Worm (Caenorhabditis elegans) whole organism, L4 larva: ENCODE data around the gene Y57G11C.22.
"Not testable (repeated sequence)": the region's sequence is repeated elsewhere in the genome, so short reads cannot be mapped to it uniquely, and the experiment has no call there.

Experiments used
- F37D6.2 ChIP-seq: sonication (generic microtip); optimal IDR thresholded peaks from 2 replicates; lab custom pipeline; 2016; ENCODE audit warnings: mild to moderate bottlenecking, missing genetic modification characterization, missing compliant biosample characterization
- F44E2.7 ChIP-seq: fragments of 200-800 bp; sonication (Bioruptor generic); IDR thresholded peaks from 2 replicates; pipeline ENCODE4 v2.1.2; 2022; ENCODE audit warnings: missing genetic modification characterization, missing compliant biosample characterization
- T20F7.1 ChIP-seq: fragments of 200-800 bp; sonication (Bioruptor generic); optimal IDR thresholded peaks from 2 replicates; lab custom pipeline; 2018; ENCODE audit warnings: mild to moderate bottlenecking, missing genetic modification characterization, missing compliant biosample characterization
- T26A8.4 ChIP-seq: fragments of 200-800 bp; sonication (Bioruptor generic); IDR thresholded peaks from 2 replicates; pipeline ENCODE4 v1.3.6; 2022; ENCODE audit warnings: missing genetic modification characterization, missing compliant biosample characterization
- Y105C5A.15 ChIP-seq: fragments of 200-800 bp; sonication (Bioruptor generic); IDR thresholded peaks from 2 replicates; pipeline ENCODE4 v1.3.6; 2022; ENCODE audit warnings: missing genetic modification characterization, missing compliant biosample characterization
- Y5F2A.4 ChIP-seq: fragments of 200-800 bp; sonication (Bioruptor generic); optimal IDR thresholded peaks from 2 replicates; lab custom pipeline; 2018; ENCODE audit warnings: mild to moderate bottlenecking, missing genetic modification characterization, missing compliant biosample characterization
- ZK337.2 ChIP-seq: fragments of 200-800 bp; sonication (Bioruptor generic); IDR thresholded peaks from 2 replicates; pipeline ENCODE4 v1.3.6; 2022; ENCODE audit warnings: missing genetic modification reagents, missing genetic modification characterization, missing compliant biosample characterization
- ZK546.5 ChIP-seq, 2 experiments: sonication (generic microtip); optimal IDR thresholded peaks; 2 replicates each; lab custom pipeline; 2017; ENCODE audit warnings: missing biosample characterization in 2 of 2, missing genetic modification characterization in 2 of 2
- aha-1 ChIP-seq: fragments of 150-350 bp; peaks from one replicate; lab custom pipeline; 2014; ENCODE audit warnings: missing biosample characterization, missing genetic modification characterization
- aly-2 ChIP-seq: sonication (generic microtip); optimal IDR thresholded peaks from 2 replicates; lab custom pipeline; 2018; ENCODE audit warnings: missing biosample characterization, missing genetic modification characterization
- ceh-28 ChIP-seq: fragments of 150-350 bp; optimal IDR thresholded peaks from 2 replicates; lab custom pipeline; 2014; ENCODE audit warnings: missing biosample characterization, missing genetic modification reagents, missing genetic modification characterization
- ceh-62 ChIP-seq: sonication (generic microtip); optimal IDR thresholded peaks from 2 replicates; lab custom pipeline; 2017; ENCODE audit warnings: missing biosample characterization, missing genetic modification characterization
- ceh-82 ChIP-seq: sonication (generic microtip); optimal IDR thresholded peaks from 2 replicates; lab custom pipeline; 2017; ENCODE audit warnings: missing biosample characterization, missing genetic modification characterization
- cey-2 ChIP-seq: sonication (generic microtip); optimal IDR thresholded peaks from 3 replicates; lab custom pipeline; 2017; ENCODE audit warnings: missing genetic modification characterization, mild to moderate bottlenecking, missing compliant biosample characterization, antibody characterized with exemption, borderline replicate concordance; ENCODE audit not compliant: insufficient read depth
- dmd-9 ChIP-seq: fragments of 200-800 bp; sonication (Bioruptor generic); IDR thresholded peaks from 2 replicates; pipeline ENCODE4 v1.3.6; 2022; ENCODE audit warnings: missing genetic modification reagents, missing genetic modification characterization, missing compliant biosample characterization
- dpl-1 ChIP-seq: fragments of 150-350 bp; optimal IDR thresholded peaks from 2 replicates; lab custom pipeline; 2014; ENCODE audit warnings: missing biosample characterization, missing genetic modification reagents, missing genetic modification characterization
- duxl-1 ChIP-seq: sonication (generic microtip); optimal IDR thresholded peaks from 2 replicates; lab custom pipeline; 2016; ENCODE audit warnings: mild to moderate bottlenecking, missing genetic modification characterization, moderate library complexity, missing compliant biosample characterization; ENCODE audit not compliant: poor library complexity
- egl-43 ChIP-seq: fragments of 200-800 bp; sonication (Bioruptor generic); IDR thresholded peaks from 2 replicates; pipeline ENCODE4 v1.3.6; 2022; ENCODE audit warnings: missing genetic modification reagents, missing genetic modification characterization, missing compliant biosample characterization
- fkh-10 ChIP-seq: fragments of 150-350 bp; optimal IDR thresholded peaks from 2 replicates; lab custom pipeline; 2014; ENCODE audit warnings: missing biosample characterization, missing genetic modification reagents, missing genetic modification characterization
- gei-8 ChIP-seq: fragments of 200-800 bp; sonication (Bioruptor generic); optimal IDR thresholded peaks from 2 replicates; lab custom pipeline; 2018; ENCODE audit warnings: mild to moderate bottlenecking, missing genetic modification characterization, missing compliant biosample characterization
- hlh-11 ChIP-seq: fragments of 200-800 bp; sonication (Bioruptor generic); optimal IDR thresholded peaks from 2 replicates; lab custom pipeline; 2018; ENCODE audit warnings: mild to moderate bottlenecking, missing genetic modification characterization, missing compliant biosample characterization
- hlh-30 ChIP-seq: sonication (generic microtip); optimal IDR thresholded peaks from 2 replicates; lab custom pipeline; 2017; ENCODE audit warnings: antibody characterized with exemption, mild to moderate bottlenecking, missing genetic modification characterization, missing compliant biosample characterization; ENCODE audit not compliant: insufficient read depth
- hmg-1.1 ChIP-seq: fragments of 200-800 bp; sonication (Bioruptor generic); IDR thresholded peaks from 2 replicates; pipeline ENCODE4 v1.3.6; 2022; ENCODE audit warnings: missing genetic modification reagents, missing genetic modification characterization, missing compliant biosample characterization
- lim-7 ChIP-seq: fragments of 200-800 bp; sonication (Bioruptor generic); IDR thresholded peaks from 2 replicates; pipeline ENCODE4 v1.3.6; 2022; ENCODE audit warnings: missing genetic modification characterization, missing compliant biosample characterization
- lin-38 ChIP-seq: fragments of 200-800 bp; sonication (Bioruptor generic); IDR thresholded peaks from 2 replicates; pipeline ENCODE4 v1.3.6; 2022; ENCODE audit warnings: missing genetic modification reagents, missing genetic modification characterization, missing compliant biosample characterization
- lsy-2 ChIP-seq, 2 experiments: fragments of 150-350 bp in 1 of 2; sonication (generic microtip) in 1 of 2; optimal IDR thresholded peaks; 2 replicates each; lab custom pipeline; 2014 to 2017; ENCODE audit warnings: missing biosample characterization in 2 of 2, missing genetic modification characterization in 2 of 2
- mdl-1 ChIP-seq, 2 experiments: fragments of 150-350 bp in 1 of 2; sonication (generic microtip) in 1 of 2; optimal IDR thresholded peaks; 2 replicates each; lab custom pipeline; 2014 to 2017; ENCODE audit warnings: missing biosample characterization in 2 of 2, missing genetic modification characterization in 2 of 2
- mdt-29 ChIP-seq: fragments of 200-800 bp; sonication (Bioruptor generic); IDR thresholded peaks from 2 replicates; pipeline ENCODE4 v1.3.6; 2022; ENCODE audit warnings: missing genetic modification reagents, missing genetic modification characterization, missing compliant biosample characterization
- nhr-237 ChIP-seq: sonication (generic microtip); optimal IDR thresholded peaks from 2 replicates; lab custom pipeline; 2017; ENCODE audit warnings: missing biosample characterization, missing genetic modification characterization
- nhr-25 ChIP-seq: sonication (generic microtip); optimal IDR thresholded peaks from 2 replicates; lab custom pipeline; 2017; ENCODE audit warnings: missing genetic modification characterization, mild to moderate bottlenecking, missing compliant biosample characterization, antibody characterized with exemption, moderate library complexity, borderline replicate concordance; ENCODE audit not compliant: insufficient read depth
- nhr-41 ChIP-seq: fragments of 200-800 bp; sonication (Bioruptor generic); IDR thresholded peaks from 2 replicates; pipeline ENCODE4 v1.3.6; 2022; ENCODE audit warnings: missing genetic modification reagents, missing genetic modification characterization, missing compliant biosample characterization
- nhr-48 ChIP-seq: sonication (generic microtip); optimal IDR thresholded peaks from 2 replicates; lab custom pipeline; 2016; ENCODE audit warnings: mild to moderate bottlenecking, missing genetic modification characterization, missing compliant biosample characterization
- nhr-6 ChIP-seq: fragments of 150-350 bp; optimal IDR thresholded peaks from 2 replicates; lab custom pipeline; 2014; ENCODE audit warnings: missing biosample characterization, missing genetic modification characterization
- nhr-77 ChIP-seq: fragments of 150-350 bp; optimal IDR thresholded peaks from 2 replicates; lab custom pipeline; 2014; ENCODE audit warnings: missing biosample characterization, missing genetic modification characterization
- pha-4 ChIP-seq, 2 experiments: fragments of 150-350 bp in 1 of 2; fragments of 200-800 bp in 1 of 2; sonication (Bioruptor generic) in 1 of 2; IDR thresholded peaks in 1 of 2; optimal IDR thresholded peaks in 1 of 2; 2 replicates each; pipeline versions ENCODE4 v1.3.6 to Lab custom; 2014 to 2022; ENCODE audit warnings: missing genetic modification characterization in 2 of 2, missing genetic modification reagents in 2 of 2, missing biosample characterization in 1 of 2, missing compliant biosample characterization in 1 of 2
- skn-1 ChIP-seq: fragments of 150-350 bp; optimal IDR thresholded peaks from 2 replicates; lab custom pipeline; 2014; ENCODE audit warnings: missing biosample characterization, missing genetic modification characterization
- spr-1 ChIP-seq: sonication (generic microtip); optimal IDR thresholded peaks from 2 replicates; lab custom pipeline; 2016; ENCODE audit warnings: mild to moderate bottlenecking, missing genetic modification characterization, missing compliant biosample characterization
- tra-1 ChIP-seq: fragments of 200-800 bp; sonication (Bioruptor generic); IDR thresholded peaks from 2 replicates; pipeline ENCODE4 v1.3.6; 2022; ENCODE audit warnings: missing genetic modification reagents, missing genetic modification characterization, missing compliant biosample characterization
- unc-130 ChIP-seq: sonication (generic microtip); optimal IDR thresholded peaks from 2 replicates; lab custom pipeline; 2016; ENCODE audit warnings: missing genetic modification reagents, missing genetic modification characterization, missing compliant biosample characterization
- unc-39 ChIP-seq: sonication (generic microtip); optimal IDR thresholded peaks from 2 replicates; lab custom pipeline; 2017; ENCODE audit warnings: missing biosample characterization, missing genetic modification characterization
- vab-7 ChIP-seq: fragments of 200-800 bp; sonication (Bioruptor generic); IDR thresholded peaks from 2 replicates; pipeline ENCODE4 v1.3.6; 2022; ENCODE audit warnings: missing genetic modification reagents, missing genetic modification characterization, missing compliant biosample characterization
- zag-1 ChIP-seq: fragments of 150-350 bp; optimal IDR thresholded peaks from 2 replicates; lab custom pipeline; 2014; ENCODE audit warnings: missing biosample characterization, missing genetic modification characterization

Y57G11C.22 gene

ce11 chrIV:14838095-14838494, 1.1 kb downstream of the Y57G11C.22 start (continued):
- TF ChIP-seq nhr-48 (peak; percentile 64), hlh-30 (tag; lab: Kevin White, UChicago) (peak; percentile 68), dmd-9 (GFP tag; lab: Robert Waterston, UW) (no peak), Y5F2A.4 (GFP tag; lab: Kevin White, UChicago) (peak; percentile 62), unc-39 (no peak), lin-38 (GFP tag; lab: Robert Waterston, UW) (no peak; the same call in 1 of the 2 replicates), ZK546.5 (tag; optimal IDR thresholded peaks at IDR 0.05; lab: Kevin White, UChicago) (no peak), T26A8.4 (no peak)
- TF ChIP-seq, all 104 proteins: peak for 47

DNA sequence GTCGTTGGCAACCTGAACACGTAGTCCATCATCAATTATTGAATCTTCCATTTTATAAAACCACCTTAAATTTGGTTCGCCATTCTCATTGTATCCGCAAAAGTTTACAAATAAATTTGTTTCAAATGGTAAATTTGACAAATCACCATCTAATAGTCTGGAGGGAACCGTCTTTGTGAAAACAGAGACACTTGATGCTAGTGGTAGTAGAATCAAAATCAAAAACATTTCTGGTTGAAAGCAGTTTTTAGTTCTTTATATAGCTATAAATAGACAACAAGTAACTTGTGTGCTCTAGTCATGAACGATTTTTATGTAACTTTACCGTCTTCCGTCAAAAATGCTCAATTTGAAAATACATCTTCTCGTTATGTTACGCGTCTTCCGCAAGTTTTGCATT, 6.1 kb downstream of the Y57G11C.22 start, which contains the start of gene Y57G11C.20:
Y57G11C.20 (plus strand) TSS at position 301 of the 400 bp plus-strand sequence.
- not testable (repeated sequence) for TF ChIP-seq cey-2 (tag; lab: Kevin White, UChicago); spr-1 (tag; lab: Kevin White, UChicago); mdt-29 (GFP tag; lab: Robert Waterston, UW)
- TF ChIP-seq, all 104 proteins: peak for 0; not testable (repeated sequence) for 104

ce11 chrIV:14853703-14854102, 16.7 kb downstream of the Y57G11C.22 start, which contains the start of gene Y57G11C.52:
Gene Y57G11C.52 (plus strand): TSS chrIV:14854003.
- no peak for TF ChIP-seq lim-7 (GFP tag; lab: Robert Waterston, UW)
- TF ChIP-seq vab-7 (GFP tag; lab: Robert Waterston, UW), result no peak
- TF ChIP-seq Y105C5A.15 (GFP tag; lab: Robert Waterston, UW), result no peak
- TF ChIP-seq hmg-1.1 (GFP tag; lab: Robert Waterston, UW), result no peak
- no peak for TF ChIP-seq lsy-2 (tag; optimal IDR thresholded peaks at IDR 0.05; lab: Kevin White, UChicago)
- no peak for TF ChIP-seq nhr-41 (GFP tag; lab: Robert Waterston, UW)
- TF ChIP-seq ceh-28 (tag; lab: Kevin White, UChicago), result no peak
- TF ChIP-seq unc-130, result no peak
- no peak for TF ChIP-seq zag-1
- no peak for TF ChIP-seq F44E2.7
- TF ChIP-seq ZK337.2, result no peak
- TF ChIP-seq nhr-6 (tag; lab: Kevin White, UChicago), result no peak
- TF ChIP-seq tra-1 (GFP tag; lab: Robert Waterston, UW), result no peak
- no peak for TF ChIP-seq mdl-1 (tag; optimal IDR thresholded peaks at IDR 0.05; lab: Kevin White, UChicago)
- no peak for TF ChIP-seq nhr-237

DNA sequence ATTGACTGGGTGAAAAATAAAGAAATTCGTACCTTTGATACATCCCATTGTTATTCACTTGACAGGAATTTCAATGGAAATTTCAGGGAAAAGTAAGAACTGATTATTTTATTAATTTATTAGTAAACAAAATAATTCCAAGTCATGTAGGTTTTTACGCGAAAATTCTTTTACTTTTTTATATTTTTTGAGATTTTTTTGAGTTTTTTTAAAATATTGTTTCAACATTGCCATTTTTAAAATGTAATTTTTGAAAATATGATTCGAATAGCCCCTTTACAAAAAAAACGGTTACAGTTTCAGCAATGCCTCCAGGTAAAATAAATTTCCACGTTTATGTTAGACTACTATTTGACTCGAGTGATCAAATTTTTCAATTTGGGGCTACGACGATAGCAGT, 24.7 kb downstream of the Y57G11C.22 start, which contains the start of gene Y57G11C.23:
Y57G11C.23 (minus strand) TSS at position 101 of the 400 bp plus-strand sequence.
- TF ChIP-seq F37D6.2 (tag; lab: Kevin White, UChicago) (no peak), ceh-62 (tag; lab: Kevin White, UChicago) (no peak), ZK546.5 (tag; optimal IDR thresholded peaks at IDR 0.05; lab: Kevin White, UChicago) (no peak), T26A8.4 (no peak), duxl-1 (tag; lab: Kevin White, UChicago) (no peak), ceh-82 (no peak), nhr-25 (tag; lab: Kevin White, UChicago) (no peak), hlh-11 (tag; lab: Kevin White, UChicago) (no peak), aly-2 (tag; lab: Kevin White, UChicago) (no peak)
- TF ChIP-seq, all 104 proteins: peak for 0

ce11 chrIV:14862147-14862546, 25.1 kb downstream of the Y57G11C.22 start, which contains the start of gene Y57G11C.38:
Gene Y57G11C.38 (plus strand): TSS chrIV:14862447.
- TF ChIP-seq hlh-30 (tag; lab: Kevin White, UChicago) (no peak), egl-43 (GFP tag; lab: Robert Waterston, UW) (no peak), dpl-1 (GFP tag; lab: Kevin White, UChicago) (no peak), fkh-10 (GFP tag; lab: Kevin White, UChicago) (no peak), gei-8 (GFP tag; lab: Kevin White, UChicago) (no peak), T20F7.1 (no peak), aha-1 (tag; lab: Kevin White, UChicago) (no peak), skn-1 (tag; lab: Kevin White, UChicago) (no peak), dmd-9 (GFP tag; lab: Robert Waterston, UW) (no peak), nhr-77 (tag; lab: Kevin White, UChicago) (no peak), pha-4 (GFP tag; IDR thresholded peaks at IDR 0.05; lab: Robert Waterston, UW) (no peak), pha-4 (tag; optimal IDR thresholded peaks at IDR 0.05; lab: Kevin White, UChicago) (no peak)
- TF ChIP-seq, all 104 proteins: peak for 0
